Fruit fly (Drosophila melanogaster) Kc167 (cell line): ENCODE results near the gene CG14331.

Source experiments
- Myc ChIP-seq: fragments of >200 bp; optimal IDR thresholded peaks from 2 replicates; lab custom pipeline; 2017; ENCODE audit warnings: missing external identifiers
- Sin3A ChIP-seq: fragments of >200 bp; optimal IDR thresholded peaks from 2 replicates; lab custom pipeline; 2018; ENCODE audit warnings: missing external identifiers
- h ChIP-seq: fragments of >200 bp; optimal IDR thresholded peaks from 3 replicates; lab custom pipeline; 2018; ENCODE audit warnings: missing external identifiers
- insv ChIP-seq: fragments of >200 bp; optimal IDR thresholded peaks from 3 replicates; lab custom pipeline; 2018; ENCODE audit warnings: missing external identifiers
- psq ChIP-seq: fragments of >200 bp; optimal IDR thresholded peaks from 2 replicates; lab custom pipeline; 2017; ENCODE audit warnings: missing external identifiers
- ttk ChIP-seq: sonication (Bioruptor generic); optimal IDR thresholded peaks from 2 replicates; lab custom pipeline; 2017; ENCODE audit warnings: missing external identifiers

DNA sequence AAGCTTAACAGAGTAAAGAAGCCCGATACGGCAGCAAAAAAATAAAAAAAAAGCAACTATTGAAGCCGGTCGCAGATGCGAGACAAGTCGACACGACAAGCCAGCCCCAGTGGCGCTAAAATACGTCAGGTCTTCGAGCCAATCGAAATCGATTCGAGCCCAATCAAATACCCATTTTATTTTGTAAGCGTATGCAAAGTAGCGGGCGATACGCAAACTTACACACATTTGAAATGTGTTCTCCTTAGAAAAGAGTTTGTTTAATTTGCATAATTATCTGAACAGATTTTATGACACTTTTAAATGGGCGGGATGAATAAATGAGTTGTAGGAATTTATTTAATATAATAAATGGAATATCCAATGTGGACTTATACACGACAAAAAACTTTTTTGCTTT lies 7.1 kb upstream of the CG14331 start:
- no peak for TF ChIP-seq h (lab: Kevin White, UChicago)
- TF ChIP-seq psq: no peak
- TF ChIP-seq ttk (lab: Kevin White, UChicago): no peak
- no peak for TF ChIP-seq Myc (lab: Kevin White, UChicago)
- no peak for TF ChIP-seq insv
- TF ChIP-seq Sin3A: no peak
